Fruit fly (Drosophila melanogaster) Kc167 (cell line): Measurements from ENCODE around the gene pr.

Experiments
- Myc ChIP-seq: fragments of >200 bp; optimal IDR thresholded peaks from 2 replicates; lab custom pipeline; 2017; ENCODE audit warnings: missing external identifiers
- Sin3A ChIP-seq: fragments of >200 bp; optimal IDR thresholded peaks from 2 replicates; lab custom pipeline; 2018; ENCODE audit warnings: missing external identifiers
- h ChIP-seq: fragments of >200 bp; optimal IDR thresholded peaks from 3 replicates; lab custom pipeline; 2018; ENCODE audit warnings: missing external identifiers
- insv ChIP-seq: fragments of >200 bp; optimal IDR thresholded peaks from 3 replicates; lab custom pipeline; 2018; ENCODE audit warnings: missing external identifiers
- psq ChIP-seq: fragments of >200 bp; optimal IDR thresholded peaks from 2 replicates; lab custom pipeline; 2017; ENCODE audit warnings: missing external identifiers
- ttk ChIP-seq: sonication (Bioruptor generic); optimal IDR thresholded peaks from 2 replicates; lab custom pipeline; 2017; ENCODE audit warnings: missing external identifiers

The pr gene

dm6 chr2L:20091094-20091679 is 15.9 kb upstream of the pr start, which contains the start of the genes CG10747 and Pyroxd1:
Gene CG10747, minus strand, starts transcription at chr2L:20091348.
Gene Pyroxd1, plus strand, starts transcription at chr2L:20091435.
- TF ChIP-seq ttk (no peak), Myc (no peak), psq (lab: Kevin White, UChicago) (no peak)

dm6 chr2L:20086295-20087096 is 11.2 kb upstream of the pr start:
- TF ChIP-seq ttk (no peak), Myc (no peak), h (lab: Kevin White, UChicago) (no peak), insv (lab: Kevin White, UChicago) (no peak), psq (lab: Kevin White, UChicago) (no peak), Sin3A (lab: Kevin White, UChicago) (no peak)

dm6 chr2L:20084785-20085555 is 9.7 kb upstream of the pr start, which contains the start of gene fok:
Gene fok, minus strand, starts transcription at chr2L:20085070.
- TF ChIP-seq h (lab: Kevin White, UChicago) (no peak), insv (lab: Kevin White, UChicago) (no peak), ttk (no peak), psq (lab: Kevin White, UChicago) (no peak), Sin3A (lab: Kevin White, UChicago) (no peak), Myc (no peak)

- no peak for TF ChIP-seq ttk
- no peak for TF ChIP-seq psq (lab: Kevin White, UChicago)
- TF ChIP-seq insv (lab: Kevin White, UChicago) = no peak
- no peak for TF ChIP-seq h (lab: Kevin White, UChicago)
- no peak for TF ChIP-seq Sin3A (lab: Kevin White, UChicago)
- no peak for TF ChIP-seq Myc
Observed at dm6 chr2L:20084068-20084651, 8.9 kb upstream of the pr start.

dm6 chr2L:20082965-20083855 is 8.0 kb upstream of the pr start:
- TF ChIP-seq Myc = no peak
- no peak for TF ChIP-seq psq (lab: Kevin White, UChicago)
- no peak for TF ChIP-seq h (lab: Kevin White, UChicago)
- no peak for TF ChIP-seq insv (lab: Kevin White, UChicago)
- no peak for TF ChIP-seq ttk
- TF ChIP-seq Sin3A (lab: Kevin White, UChicago) = no peak

dm6 chr2L:20082155-20082964 is 7.1 kb upstream of the pr start:
- no peak for TF ChIP-seq Sin3A (lab: Kevin White, UChicago)
- no peak for TF ChIP-seq psq (lab: Kevin White, UChicago)

- TF ChIP-seq insv (lab: Kevin White, UChicago) (no peak), ttk (no peak)
Observed at dm6 chr2L:20080772-20081171, 5.5 kb upstream of the pr start.

dm6 chr2L:20078880-20079279 is 3.6 kb upstream of the pr start:
- no peak for TF ChIP-seq ttk
- no peak for TF ChIP-seq psq (lab: Kevin White, UChicago)
- TF ChIP-seq Sin3A (lab: Kevin White, UChicago) = no peak

- TF ChIP-seq insv (lab: Kevin White, UChicago) = no peak
- TF ChIP-seq Myc = no peak
- no peak for TF ChIP-seq h (lab: Kevin White, UChicago)
- no peak for TF ChIP-seq Sin3A (lab: Kevin White, UChicago)
- TF ChIP-seq ttk = no peak
- TF ChIP-seq psq (lab: Kevin White, UChicago) = no peak
Observed at dm6 chr2L:20077423-20078401, 2.5 kb upstream of the pr start.

dm6 chr2L:20074388-20074787 is 870 bp downstream of the pr start:
- TF ChIP-seq Myc = no peak
- no peak for TF ChIP-seq Sin3A (lab: Kevin White, UChicago)
- no peak for TF ChIP-seq h (lab: Kevin White, UChicago)
- no peak for TF ChIP-seq insv (lab: Kevin White, UChicago)
- no peak for TF ChIP-seq psq (lab: Kevin White, UChicago)
